Fruit fly (Drosophila melanogaster) ovary, adult (tissue): Measurements from ENCODE around the gene CG13698.

Source experiments
- CG17801 ChIP-seq: fragments of 200-800 bp; optimal IDR thresholded peaks from 2 replicates; lab custom pipeline; 2019; ENCODE audit warnings: missing biosample characterization, mild to moderate bottlenecking, missing genetic modification characterization, moderate library complexity; ENCODE audit not compliant: partially characterized antibody

CG13698 gene

DNA sequence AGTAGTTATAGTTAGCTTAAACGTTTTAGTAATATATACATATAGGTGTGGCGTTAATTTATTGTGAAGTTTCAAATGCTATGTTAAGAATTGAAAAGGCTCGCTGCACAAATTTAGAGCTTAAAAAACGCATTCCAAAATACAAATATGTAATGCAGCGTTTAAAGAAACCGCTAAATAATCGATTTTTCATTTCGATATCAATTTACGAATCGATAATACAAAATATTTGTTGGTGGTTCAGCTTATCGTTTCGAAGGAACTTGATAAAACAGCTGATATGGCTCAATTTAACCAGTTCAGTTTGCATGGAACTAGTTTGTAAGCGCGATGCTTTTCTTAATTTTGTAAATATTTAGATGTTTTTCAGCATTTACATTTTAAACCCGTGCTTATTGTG lies 6.7 kb upstream of the CG13698 start, which contains the start of the genes CG32195 and CG7341:
Gene CG32195 (plus strand): TSS at position 291 of the 400 bp plus-strand sequence.
Gene CG7341 (plus strand): TSS at position 291 of the 400 bp plus-strand sequence.
- TF ChIP-seq CG17801 (GFP tag; lab: Kevin White, UChicago): no peak

DNA sequence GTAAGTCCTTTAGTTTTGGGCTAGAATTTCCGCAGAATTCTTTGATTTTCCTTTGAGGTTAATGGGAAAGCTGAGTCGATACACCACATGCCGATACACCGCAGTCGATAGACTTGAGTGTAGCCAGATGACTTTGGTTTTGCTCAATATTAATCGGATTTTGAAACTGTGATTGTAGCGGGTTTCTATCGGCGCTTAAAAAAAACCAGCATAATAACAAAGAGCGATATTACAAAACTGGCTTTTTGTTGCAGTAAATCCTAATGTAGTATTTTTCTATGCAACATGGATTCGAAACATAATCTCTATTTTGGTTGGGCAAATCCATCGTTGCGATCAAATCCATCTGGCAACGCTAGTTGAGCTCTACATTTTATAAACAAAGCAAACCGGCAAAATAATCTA lies 3.5 kb upstream of the CG13698 start, which contains the start of the genes Polr3D and mus304:
Gene Polr3D (minus strand): TSS at position 116 of the 405 bp plus-strand sequence.
Gene mus304 (plus strand): TSS at position 356 of the 405 bp plus-strand sequence.
- no peak for TF ChIP-seq CG17801 (GFP tag; lab: Kevin White, UChicago)

DNA sequence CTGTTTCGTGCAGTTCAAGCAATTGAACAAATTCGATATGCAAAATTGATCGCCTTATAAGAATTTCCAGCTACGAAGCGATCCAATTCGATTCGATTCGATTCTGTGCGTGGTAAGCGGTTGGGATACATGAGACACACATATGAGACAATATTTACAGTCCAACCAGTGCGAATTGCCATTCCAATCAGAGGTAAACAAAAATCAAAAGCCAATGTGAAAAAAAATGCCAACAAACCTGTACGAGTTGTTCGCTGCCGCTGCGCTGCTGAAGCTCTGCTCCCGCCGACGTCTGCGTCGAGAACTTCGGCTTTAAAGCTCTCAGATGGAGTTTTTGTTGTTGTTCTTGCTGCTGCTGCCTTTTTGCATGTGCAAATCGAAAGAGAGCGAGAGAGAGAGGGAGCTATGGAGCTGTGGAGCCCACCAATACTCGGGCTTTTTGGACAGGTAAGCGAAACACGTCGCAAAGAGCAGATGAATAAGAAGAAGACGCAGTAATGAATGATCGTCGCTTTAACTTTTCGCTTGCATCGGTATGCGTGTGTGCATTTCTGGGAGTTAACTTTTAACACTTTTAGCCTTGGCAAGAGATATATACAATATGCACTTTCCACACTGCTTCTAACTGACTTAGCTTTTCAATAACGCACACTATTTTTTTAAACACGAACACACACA lies 467 bp downstream of the CG13698 start:
- TF ChIP-seq CG17801 (GFP tag; lab: Kevin White, UChicago): no peak

DNA sequence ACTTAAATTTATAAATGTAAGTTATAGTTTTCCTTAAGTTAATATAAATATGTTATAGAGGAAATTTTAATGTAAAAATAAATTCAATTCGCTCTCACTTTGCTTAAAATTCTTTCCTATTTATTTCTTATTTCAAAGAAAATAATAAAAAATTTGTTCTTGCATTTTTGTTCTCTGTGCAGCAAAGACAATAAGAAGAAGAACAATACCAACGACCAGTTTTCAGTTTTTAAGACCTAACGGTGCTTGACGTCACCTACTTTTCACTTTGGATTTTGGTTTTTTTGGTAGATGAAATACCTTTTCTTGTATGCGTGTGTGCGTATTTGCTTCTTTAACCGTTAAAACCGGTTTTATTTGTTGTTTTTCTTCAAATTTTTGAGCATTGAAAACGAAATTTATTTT lies 3.8 kb downstream of the CG13698 start:
- no peak for TF ChIP-seq CG17801 (GFP tag; lab: Kevin White, UChicago)

DNA sequence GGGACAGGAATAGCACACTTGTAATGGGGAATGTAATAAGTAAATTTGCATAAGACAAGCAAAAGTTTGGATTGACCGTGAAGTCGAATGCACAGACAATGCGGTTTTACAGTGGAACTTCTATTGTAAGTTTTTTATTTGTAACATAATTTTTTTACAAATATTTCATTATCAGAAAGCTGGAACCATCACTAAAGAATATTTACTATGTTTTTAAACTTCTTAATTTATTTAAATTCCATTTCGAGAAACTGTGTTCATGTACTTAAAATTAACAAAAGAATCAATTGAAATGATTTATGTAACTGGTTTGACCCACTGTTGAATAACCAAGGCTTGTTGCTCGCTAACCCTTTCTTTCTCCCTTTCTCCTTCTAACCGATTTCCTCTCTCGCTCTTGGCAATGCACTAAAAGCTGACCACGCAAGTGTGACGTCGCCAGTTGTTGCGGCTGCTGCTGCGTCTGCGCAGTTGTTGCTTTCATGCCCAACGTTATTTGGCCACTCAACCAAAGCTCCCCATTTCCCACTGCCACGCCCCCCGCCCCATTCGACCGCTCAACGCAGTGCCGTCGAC lies 4.4 kb downstream of the CG13698 start:
- peak; percentile 48 for TF ChIP-seq CG17801 (GFP tag; lab: Kevin White, UChicago)

dm6 chr3L:18099715-18100114 lies 6.2 kb downstream of the CG13698 start:
- no peak for TF ChIP-seq CG17801 (GFP tag; lab: Kevin White, UChicago)

- no peak for TF ChIP-seq CG17801 (GFP tag; lab: Kevin White, UChicago)
Measured at dm6 chr3L:18096726-18097125, 9.2 kb downstream of the CG13698 start.

dm6 chr3L:18093875-18094274 lies 12.1 kb downstream of the CG13698 start:
- no peak for TF ChIP-seq CG17801 (GFP tag; lab: Kevin White, UChicago)

- no peak for TF ChIP-seq CG17801 (GFP tag; lab: Kevin White, UChicago)
Measured at dm6 chr3L:18088027-18088426, 17.9 kb downstream of the CG13698 start.

DNA sequence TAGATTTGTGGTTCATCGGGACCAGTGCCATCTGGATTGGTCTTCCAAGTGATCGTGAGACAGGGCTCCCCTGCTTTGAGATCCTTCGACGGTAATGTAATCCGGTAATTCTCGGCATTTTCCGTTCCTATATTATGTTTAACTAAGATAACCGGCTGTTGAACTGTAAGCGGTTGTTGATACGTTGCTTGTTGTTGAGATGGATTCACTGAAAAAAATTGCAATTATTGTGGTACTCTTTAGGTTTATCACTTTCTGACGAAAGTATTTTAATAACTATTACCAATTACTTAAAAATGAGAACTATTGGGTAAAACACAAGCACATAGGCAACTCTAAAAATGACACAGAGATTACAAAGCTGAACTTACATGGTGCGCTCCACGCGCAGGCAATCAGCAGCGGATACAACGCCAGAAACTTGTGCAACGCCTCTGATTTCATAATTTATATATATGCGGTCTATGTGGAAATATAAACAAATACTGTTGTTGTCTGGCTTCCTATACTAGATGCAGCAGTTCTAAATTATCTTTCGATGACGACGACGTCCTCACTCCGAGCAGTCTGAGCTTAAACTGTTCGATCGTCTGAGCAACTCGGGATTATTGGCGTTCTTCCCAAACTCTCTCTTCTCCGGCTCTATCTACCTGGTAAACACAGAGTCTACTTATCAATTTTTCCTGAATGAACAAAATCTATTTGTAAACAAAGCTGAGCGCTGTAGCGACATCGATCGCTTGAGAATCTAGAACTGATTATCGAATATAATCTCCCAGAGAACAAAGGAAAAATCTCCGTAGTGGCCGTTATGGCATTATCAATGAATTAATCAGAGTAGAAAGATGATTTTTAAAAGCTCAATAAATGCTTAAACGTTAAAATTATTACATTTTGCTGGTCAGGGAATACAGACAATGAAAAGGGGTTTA lies 18.9 kb downstream of the CG13698 start, which contains the start of gene CG34253:
Gene CG34253 (minus strand): TSS at position 567 of the 932 bp plus-strand sequence.
- TF ChIP-seq CG17801 (GFP tag; lab: Kevin White, UChicago): no peak

dm6 chr3L:18083994-18084393 lies 22.0 kb downstream of the CG13698 start:
- TF ChIP-seq CG17801 (GFP tag; lab: Kevin White, UChicago): no peak

- no peak for TF ChIP-seq CG17801 (GFP tag; lab: Kevin White, UChicago)
Measured at dm6 chr3L:18083402-18083801, 22.5 kb downstream of the CG13698 start.

DNA sequence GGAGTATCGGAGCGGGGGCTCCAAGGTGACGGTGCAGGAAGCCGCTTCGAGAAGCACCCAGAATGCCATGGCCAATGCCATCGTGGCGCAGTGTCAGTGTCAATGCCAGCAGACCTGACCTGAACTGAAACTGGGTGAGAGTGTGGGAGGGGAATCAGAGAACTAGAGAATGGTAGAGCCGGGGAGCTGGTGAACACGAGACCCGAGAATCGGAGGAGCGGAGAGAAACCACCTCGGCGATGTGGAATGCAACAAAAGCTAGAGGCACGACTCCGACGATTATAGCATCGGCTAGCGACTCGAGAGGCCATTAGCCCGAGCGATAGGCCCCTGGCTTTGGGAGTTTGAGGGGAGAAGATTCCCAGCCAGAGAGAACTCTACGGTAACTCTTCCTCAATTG lies 24.0 kb downstream of the CG13698 start:
- no peak for TF ChIP-seq CG17801 (GFP tag; lab: Kevin White, UChicago)

dm6 chr3L:18081494-18081893 lies 24.5 kb downstream of the CG13698 start:
- TF ChIP-seq CG17801 (GFP tag; lab: Kevin White, UChicago): no peak
